Worm (Caenorhabditis elegans): ENCODE measurements around the gene srh-76.

DNA sequence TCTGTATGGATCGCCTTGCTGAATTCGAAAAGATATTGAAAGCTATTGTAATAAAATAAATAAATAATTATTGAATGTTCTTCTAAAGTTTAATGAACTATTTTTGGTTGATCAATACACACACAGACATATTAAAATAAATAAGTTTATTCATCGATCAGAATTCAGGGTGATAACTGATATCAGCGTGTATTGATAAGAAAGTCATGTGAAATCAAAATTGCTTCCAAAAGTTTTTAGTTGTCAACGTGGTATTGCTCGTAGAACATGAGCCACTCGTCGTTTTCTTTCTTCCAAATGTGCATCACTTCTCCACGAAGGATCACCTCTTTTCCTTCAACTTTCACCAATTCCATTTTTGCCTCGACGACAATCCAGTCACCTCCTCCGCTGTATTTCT lies 48.8 kb downstream of the srh-76 start:
- TF ChIP-seq aha-1 (tag; optimal IDR thresholded peaks at IDR 0.05), result no peak
- no peak for TF ChIP-seq nhr-237 (tag; optimal IDR thresholded peaks at IDR 0.05)
- TF ChIP-seq ces-1 (GFP tag; optimal IDR thresholded peaks at IDR 0.05), result no peak
- TF ChIP-seq mab-9 (GFP tag; IDR thresholded peaks at IDR 0.05), result no peak

Measured in whole organism, L1 larva.